Fruit fly (Drosophila melanogaster): ENCODE measurements around the gene CG16782.

CG16782 gene

DNA sequence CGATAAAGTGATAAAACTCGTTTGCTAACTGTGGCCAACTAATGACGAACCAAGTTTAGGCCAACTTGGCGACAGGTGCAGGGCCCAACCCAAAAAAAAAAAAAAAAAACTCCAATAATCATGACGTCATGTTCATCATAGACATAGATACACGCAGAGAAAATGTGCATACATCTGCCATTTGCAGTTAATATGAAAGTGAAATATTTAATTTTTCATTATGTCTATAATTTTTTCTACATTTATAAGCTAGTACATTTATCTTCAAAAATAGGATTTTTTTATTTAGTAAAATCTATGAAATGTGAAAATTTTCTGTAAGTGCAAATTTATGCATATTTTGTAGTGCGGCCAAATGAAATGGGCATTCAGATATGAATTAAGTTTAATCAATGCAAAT lies 28.4 kb downstream of the CG16782 start (continued):
- TF ChIP-seq Oaz (GFP tag; IDR thresholded peaks at IDR 0.05) (peak; percentile 69), cad (GFP tag; optimal IDR thresholded peaks at IDR 0.05) (no peak), CkIIα-i1 (GFP tag; IDR thresholded peaks at IDR 0.05) (no peak), sqz (GFP tag; optimal IDR thresholded peaks at IDR 0.05) (peak; percentile 61), ci (GFP tag; IDR thresholded peaks at IDR 0.05) (peak; percentile 86), CG4282 (GFP tag; optimal IDR thresholded peaks at IDR 0.05) (no peak), cg (GFP tag; optimal IDR thresholded peaks at IDR 0.05) (no peak), CG1024 (GFP tag; IDR thresholded peaks at IDR 0.05) (0 out of 2 replicates have a peak, but pooled peaks have one; percentile 21), MESR4 (GFP tag; optimal IDR thresholded peaks at IDR 0.05) (no peak), Scr (GFP tag; IDR thresholded peaks at IDR 0.05; ENCODE audit: partially characterized antibody) (no peak), D (optimal IDR thresholded peaks at IDR 0.05) (no peak), D (GFP tag; optimal IDR thresholded peaks at IDR 0.05) (peak; percentile 12), CG12659 (GFP tag; optimal IDR thresholded peaks at IDR 0.05) (peak; percentile 70), ro (GFP tag; IDR thresholded peaks at IDR 0.05) (0 out of 2 replicates have a peak, but pooled peaks have one; percentile 24), seq (GFP tag; IDR thresholded peaks at IDR 0.05) (peak; percentile 84), Dek (tag; optimal IDR thresholded peaks at IDR 0.05) (peak; percentile 60), CHES-1-like (GFP tag; optimal IDR thresholded peaks at IDR 0.05) (peak; percentile 24), zfh1 (GFP tag; IDR thresholded peaks at IDR 0.05) (peak; percentile 72; the same call in 2 of the 3 replicates), gem (tag; optimal IDR thresholded peaks at IDR 0.05) (peak; percentile 85), Mes4 (GFP tag; optimal IDR thresholded peaks at IDR 0.05) (no peak), CG11247 (GFP tag; IDR thresholded peaks at IDR 0.05) (peak; percentile 76), Gsc (GFP tag; IDR thresholded peaks at IDR 0.05) (no peak), CG5180 (GFP tag; optimal IDR thresholded peaks at IDR 0.05) (peak; percentile 7), gsb (GFP tag; IDR thresholded peaks at IDR 0.05) (peak; percentile 62), CG31388 (GFP tag; optimal IDR thresholded peaks at IDR 0.05) (no peak), Adf1 (GFP tag; IDR thresholded peaks at IDR 0.05) (no peak), lbe (GFP tag; optimal IDR thresholded peaks at IDR 0.05) (no peak), tap (tag; optimal IDR thresholded peaks at IDR 0.05) (peak; percentile 58), CG30431 (GFP tag; optimal IDR thresholded peaks at IDR 0.05) (no peak), aop (GFP tag; IDR thresholded peaks at IDR 0.05) (no peak), Dfd (GFP tag; optimal IDR thresholded peaks at IDR 0.05) (no peak), CG10209 (GFP tag; optimal IDR thresholded peaks at IDR 0.05) (peak; percentile 35), rib (GFP tag; IDR thresholded peaks at IDR 0.05) (peak; percentile 19; the same call in 1 of the 2 replicates), tgo (GFP tag; IDR thresholded peaks at IDR 0.05) (peak; percentile 84), CG7745 (tag; optimal IDR thresholded peaks at IDR 0.05) (no peak), CG10979 (tag; optimal IDR thresholded peaks at IDR 0.05) (peak; percentile 63), CG13775 (GFP tag; optimal IDR thresholded peaks at IDR 0.05) (peak; percentile 32), CG2129 (GFP tag; IDR thresholded peaks at IDR 0.05; ENCODE audit: partially characterized antibody) (no peak), CG16815 (GFP tag; optimal IDR thresholded peaks at IDR 0.05) (peak; percentile 15), caup (GFP tag; optimal IDR thresholded peaks at IDR 0.05; ENCODE audit: severe bottlenecking) (peak; percentile 27), CG17912 (GFP tag; optimal IDR thresholded peaks at IDR 0.05) (no peak), Sry-δ (GFP tag; optimal IDR thresholded peaks at IDR 0.05) (no peak), Lpt (GFP tag; optimal IDR thresholded peaks at IDR 0.05) (no peak), Opbp (GFP tag; IDR thresholded peaks at IDR 0.05; ENCODE audit: partially characterized antibody) (no peak), CoRest (tag; optimal IDR thresholded peaks at IDR 0.05) (peak; percentile 86), pros (GFP tag; optimal IDR thresholded peaks at IDR 0.05) (no peak), vfl (GFP tag; optimal IDR thresholded peaks at IDR 0.05) (no peak), CG6689 (GFP tag; IDR thresholded peaks at IDR 0.05) (peak; percentile 82), pho (GFP tag; optimal IDR thresholded peaks at IDR 0.05) (peak; percentile 39), CG32532 (GFP tag; IDR thresholded peaks at IDR 0.05) (peak; percentile 86), GATAe (GFP tag; conservative IDR thresholded peaks at IDR 0.05) (no peak; the same call in 1 of the 2 replicates), Kr (GFP tag; optimal IDR thresholded peaks at IDR 0.05) (no peak)
